Fruit fly (Drosophila melanogaster): ENCODE measurements around the gene CG15760.

Gene CG15760

DNA sequence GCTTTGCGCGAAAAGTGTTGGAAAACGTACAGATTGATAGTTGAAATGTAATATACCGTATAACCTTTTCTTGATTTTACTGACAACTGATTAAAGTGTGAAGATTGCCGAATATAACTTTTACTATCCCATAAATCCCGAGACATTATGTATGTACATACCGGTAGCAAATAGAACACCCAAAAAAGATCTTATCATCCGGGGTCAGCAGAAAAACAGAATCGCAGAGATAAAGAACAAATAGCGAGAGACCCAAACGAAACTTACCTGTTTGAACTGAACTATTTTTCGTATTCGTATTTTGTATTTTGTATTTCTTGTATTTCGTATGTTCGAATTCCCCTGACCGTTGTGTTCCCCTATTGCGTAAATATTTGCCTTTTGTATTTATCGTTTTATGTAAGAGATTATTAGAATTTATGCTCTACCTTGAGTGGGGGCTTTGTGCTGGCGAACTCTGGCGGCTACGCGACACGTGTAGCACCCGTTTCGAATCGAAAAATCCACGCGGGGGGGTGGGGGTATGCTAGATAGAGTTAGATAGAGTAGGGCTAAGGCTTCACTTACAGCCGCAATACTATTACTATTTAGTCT lies 36.1 kb upstream of the CG15760 start:
- TF ChIP-seq HLH106 (tag; optimal IDR thresholded peaks at IDR 0.05) = no peak
- TF ChIP-seq h (GFP tag; optimal IDR thresholded peaks at IDR 0.05) = no peak
- TF ChIP-seq jim (GFP tag; optimal IDR thresholded peaks at IDR 0.05) = no peak
- no peak for TF ChIP-seq Abd-B (GFP tag; optimal IDR thresholded peaks at IDR 0.05)
- TF ChIP-seq CG32264 (GFP tag; optimal IDR thresholded peaks at IDR 0.05) = no peak
- no peak for TF ChIP-seq pan (optimal IDR thresholded peaks at IDR 0.05)
- no peak for TF ChIP-seq br (GFP tag; optimal IDR thresholded peaks at IDR 0.05)
- no peak for TF ChIP-seq tai (GFP tag; optimal IDR thresholded peaks at IDR 0.05)
- no peak for TF ChIP-seq Hnf4 (GFP tag; optimal IDR thresholded peaks at IDR 0.05)
- no peak for TF ChIP-seq Hr78 (GFP tag; optimal IDR thresholded peaks at IDR 0.05)

DNA sequence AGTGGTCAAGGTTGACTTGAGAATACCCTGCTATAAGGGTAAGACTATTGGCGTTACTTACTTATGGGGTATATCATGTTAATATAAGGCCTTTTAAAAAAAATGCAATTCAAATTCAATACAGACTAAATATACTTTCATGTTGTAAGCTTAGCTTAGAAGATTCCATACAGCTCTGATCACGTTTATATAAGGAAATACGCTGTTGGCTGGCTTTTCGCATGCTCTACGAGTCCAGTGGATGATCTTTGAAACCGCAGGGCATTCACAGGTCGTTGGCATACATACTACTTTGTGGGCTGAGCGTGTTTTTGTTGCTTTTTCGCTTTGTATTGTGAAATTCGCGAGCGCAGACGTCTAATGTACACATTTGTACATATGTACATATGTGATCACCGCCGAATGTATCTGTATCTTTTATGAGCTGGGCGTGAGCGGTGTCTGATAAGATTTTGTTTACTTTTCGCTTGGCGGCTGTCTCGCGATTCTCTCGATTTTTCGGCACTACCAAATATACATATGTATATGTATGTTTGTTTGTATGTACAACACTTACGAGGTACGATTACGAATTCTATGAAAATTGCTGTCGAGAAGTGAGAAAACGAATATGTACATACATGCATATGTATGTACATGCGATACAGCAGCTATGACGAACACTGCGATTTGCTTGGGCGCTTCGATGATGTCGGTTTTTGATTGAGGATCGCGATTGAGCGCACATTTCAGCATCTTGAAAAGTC lies 35.1 kb upstream of the CG15760 start:
- no peak for TF ChIP-seq Rel (GFP tag; optimal IDR thresholded peaks at IDR 0.05)
- TF ChIP-seq Rel (tag; optimal IDR thresholded peaks at IDR 0.05) = peak; percentile 42
- TF ChIP-seq HLH106 (tag; optimal IDR thresholded peaks at IDR 0.05) = peak; percentile 65
- no peak for TF ChIP-seq pan (optimal IDR thresholded peaks at IDR 0.05)
- TF ChIP-seq psq (GFP tag; optimal IDR thresholded peaks at IDR 0.05) = peak; percentile 63
- peak; percentile 82 for TF ChIP-seq h (GFP tag; optimal IDR thresholded peaks at IDR 0.05)
- TF ChIP-seq br (GFP tag; optimal IDR thresholded peaks at IDR 0.05) = peak; percentile 71
- TF ChIP-seq sage (GFP tag; optimal IDR thresholded peaks at IDR 0.05) = no peak
- peak; percentile 38 for TF ChIP-seq Sp1 (GFP tag; optimal IDR thresholded peaks at IDR 0.05)
- no peak for TF ChIP-seq Hr78 (GFP tag; optimal IDR thresholded peaks at IDR 0.05)
- no peak for TF ChIP-seq lola (GFP tag; optimal IDR thresholded peaks at IDR 0.05)
- no peak for TF ChIP-seq Abd-B (GFP tag; optimal IDR thresholded peaks at IDR 0.05)
- TF ChIP-seq CG32264 (GFP tag; optimal IDR thresholded peaks at IDR 0.05) = no peak
- TF ChIP-seq N (GFP tag; optimal IDR thresholded peaks at IDR 0.05) = no peak
- peak in 1 of 2 experiments; percentile 67 for TF ChIP-seq foxo (GFP tag; optimal IDR thresholded peaks at IDR 0.05)
- TF ChIP-seq Dif (GFP tag; optimal IDR thresholded peaks at IDR 0.05; ENCODE audit: partially characterized antibody) = no peak
- TF ChIP-seq rgr (GFP tag; optimal IDR thresholded peaks at IDR 0.05) = peak; percentile 68
- no peak for TF ChIP-seq jim (GFP tag; optimal IDR thresholded peaks at IDR 0.05)
- TF ChIP-seq fru (GFP tag; optimal IDR thresholded peaks at IDR 0.05) = peak; percentile 82
- TF ChIP-seq Hnf4 (GFP tag; optimal IDR thresholded peaks at IDR 0.05) = peak; percentile 65
- TF ChIP-seq woc (GFP tag; optimal IDR thresholded peaks at IDR 0.05) = peak; percentile 80
- peak; percentile 26 for TF ChIP-seq brk (GFP tag; optimal IDR thresholded peaks at IDR 0.05)
- no peak for TF ChIP-seq usp (GFP tag; optimal IDR thresholded peaks at IDR 0.05)
- TF ChIP-seq CG9705 (GFP tag; optimal IDR thresholded peaks at IDR 0.05) = peak; percentile 5
- peak; percentile 61 for TF ChIP-seq tai (GFP tag; optimal IDR thresholded peaks at IDR 0.05)
- TF ChIP-seq Dfd (GFP tag; optimal IDR thresholded peaks at IDR 0.05) = no peak
- no peak for TF ChIP-seq dsf (GFP tag; optimal IDR thresholded peaks at IDR 0.05; ENCODE audit: borderline replicate concordance)
- TF ChIP-seq dmrt93B (GFP tag; optimal IDR thresholded peaks at IDR 0.05) = peak; percentile 41
- TF ChIP-seq Jra (GFP tag; optimal IDR thresholded peaks at IDR 0.05) = peak; percentile 50
- TF ChIP-seq Myc (optimal IDR thresholded peaks at IDR 0.05) = no peak
- TF ChIP-seq OdsH (GFP tag; optimal IDR thresholded peaks at IDR 0.05) = peak; percentile 77
- TF ChIP-seq Hr83 (GFP tag; optimal IDR thresholded peaks at IDR 0.05; ENCODE audit: poor library complexity, severe bottlenecking) = peak; percentile 65
- peak; percentile 13 for TF ChIP-seq sv (GFP tag; optimal IDR thresholded peaks at IDR 0.05)
- no peak for TF ChIP-seq GATAd (GFP tag; optimal IDR thresholded peaks at IDR 0.05)
- no peak for TF ChIP-seq Mio (GFP tag; optimal IDR thresholded peaks at IDR 0.05)
- no peak for TF ChIP-seq Vsx2 (GFP tag; optimal IDR thresholded peaks at IDR 0.05; ENCODE audit: partially characterized antibody)
- peak; percentile 64 for TF ChIP-seq CrebA (GFP tag; optimal IDR thresholded peaks at IDR 0.05; ENCODE audit: borderline replicate concordance)
- TF ChIP-seq dl (GFP tag; optimal IDR thresholded peaks at IDR 0.05; ENCODE audit: insufficient read depth in 1 of 2, partially characterized antibody in 2 of 2) = no peak
- TF ChIP-seq ey (GFP tag; optimal IDR thresholded peaks at IDR 0.05) = peak; percentile 68
